Worm (Caenorhabditis elegans) whole organism, young adult: Measurements from ENCODE around the gene ndub-8.
A peak's percentile ranks its signal among the peaks of the same experiment; 100 is the strongest.

Source experiments
- K11D2.4 ChIP-seq: fragments of 200-800 bp; sonication (Bioruptor generic); IDR thresholded peaks from 2 replicates; pipeline ENCODE4 v1.3.6; 2022; ENCODE audit warnings: missing genetic modification reagents, missing genetic modification characterization, missing compliant biosample characterization
- ets-4 ChIP-seq: fragments of 200-800 bp; sonication (Bioruptor generic); optimal IDR thresholded peaks from 2 replicates; lab custom pipeline; 2018; ENCODE audit warnings: mild to moderate bottlenecking, missing genetic modification characterization, missing compliant biosample characterization
- mcd-1 ChIP-seq: fragments of 200-800 bp; sonication (Bioruptor generic); IDR thresholded peaks from 2 replicates; pipeline ENCODE4 v1.3.6; 2022; ENCODE audit warnings: missing genetic modification reagents, missing genetic modification characterization, missing compliant biosample characterization
- nhr-179 ChIP-seq: sonication (generic microtip); optimal IDR thresholded peaks from 2 replicates; lab custom pipeline; 2016; ENCODE audit warnings: mild to moderate bottlenecking, missing genetic modification characterization, missing compliant biosample characterization
- sptf-2 ChIP-seq: fragments of 200-800 bp; sonication (Bioruptor generic); optimal IDR thresholded peaks from 2 replicates; lab custom pipeline; 2018; ENCODE audit warnings: mild to moderate bottlenecking, missing genetic modification characterization, missing compliant biosample characterization
- unc-130 ChIP-seq: sonication (generic microtip); optimal IDR thresholded peaks from 2 replicates; lab custom pipeline; 2016; ENCODE audit warnings: missing genetic modification reagents, missing genetic modification characterization, missing compliant biosample characterization
- ztf-25 ChIP-seq: fragments of 200-800 bp; sonication (Bioruptor generic); IDR thresholded peaks from 2 replicates; pipeline ENCODE4 v1.3.6; 2022; ENCODE audit warnings: missing genetic modification reagents, missing genetic modification characterization, missing compliant biosample characterization

DNA sequence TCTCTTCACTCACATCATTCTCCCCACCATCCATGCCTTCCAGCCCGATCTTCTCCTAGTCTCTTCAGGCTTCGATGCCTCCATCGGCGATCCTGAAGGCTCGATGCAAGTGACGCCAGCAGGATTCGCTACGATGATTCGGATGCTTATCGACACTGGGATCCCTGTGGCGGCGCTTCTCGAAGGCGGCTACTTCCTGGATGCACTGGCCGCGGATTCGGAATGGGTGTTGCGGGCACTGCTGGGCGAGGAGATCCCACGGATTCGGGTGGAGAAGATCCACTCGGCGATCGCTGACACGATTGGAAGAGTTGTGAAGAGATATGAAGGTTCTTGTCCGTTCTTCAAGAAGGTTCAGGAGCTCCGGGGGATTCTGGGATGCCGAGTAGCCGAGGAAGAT lies 13.8 kb downstream of the ndub-8 start:
- no peak for TF ChIP-seq K11D2.4 (GFP tag; lab: Robert Waterston, UW)
- no peak for TF ChIP-seq unc-130
- peak; percentile 17 for TF ChIP-seq sptf-2 (GFP tag; lab: Kevin White, UChicago)
- TF ChIP-seq ets-4 (GFP tag; lab: Kevin White, UChicago), result no peak
- TF ChIP-seq nhr-179 (tag; lab: Kevin White, UChicago), result no peak
- no peak for TF ChIP-seq mcd-1 (GFP tag; lab: Robert Waterston, UW)
- TF ChIP-seq ztf-25 (GFP tag; lab: Robert Waterston, UW), result no peak
